Worm (Caenorhabditis elegans) whole organism, early embryonic: ENCODE results near the gene C11G10.1.

Experiments used
- B0310.2 ChIP-seq: sonication (generic microtip); optimal IDR thresholded peaks from 2 replicates; lab custom pipeline; 2016; ENCODE audit warnings: mild to moderate bottlenecking, missing genetic modification characterization, missing compliant biosample characterization
- F13C5.2 ChIP-seq: sonication (generic microtip); optimal IDR thresholded peaks from 2 replicates; lab custom pipeline; 2017; ENCODE audit warnings: mild to moderate bottlenecking, missing genetic modification characterization, inconsistent platforms, missing compliant biosample characterization
- aly-1 ChIP-seq: sonication (generic microtip); optimal IDR thresholded peaks from 2 replicates; lab custom pipeline; 2016; ENCODE audit warnings: missing genetic modification characterization, missing compliant biosample characterization
- ama-1 ChIP-seq: fragments of 150-350 bp; optimal IDR thresholded peaks from 2 replicates; lab custom pipeline; 2014
- ceh-13 ChIP-seq: fragments of 200-800 bp; sonication (Bioruptor generic); optimal IDR thresholded peaks from 2 replicates; lab custom pipeline; 2018; ENCODE audit warnings: mild to moderate bottlenecking, missing genetic modification characterization, missing compliant biosample characterization
- ceh-36 ChIP-seq: sonication (generic microtip); optimal IDR thresholded peaks from 2 replicates; lab custom pipeline; 2016; ENCODE audit warnings: missing genetic modification characterization, inconsistent platforms, missing compliant biosample characterization
- ets-7 ChIP-seq: sonication (generic microtip); optimal IDR thresholded peaks from 2 replicates; lab custom pipeline; 2016; ENCODE audit warnings: missing genotype, missing genetic modification characterization, missing compliant biosample characterization
- flt-1 ChIP-seq: fragments of 200-800 bp; sonication (Bioruptor generic); IDR thresholded peaks from 2 replicates; pipeline ENCODE4 v1.3.6; 2022; ENCODE audit warnings: missing genetic modification characterization, missing compliant biosample characterization
- hmbx-1 ChIP-seq: sonication (generic microtip); optimal IDR thresholded peaks from 2 replicates; lab custom pipeline; 2016; ENCODE audit warnings: mild to moderate bottlenecking, missing genetic modification characterization, missing compliant biosample characterization
- hmg-4 ChIP-seq: fragments of 200-800 bp; sonication (Bioruptor generic); optimal IDR thresholded peaks from 2 replicates; lab custom pipeline; 2018; ENCODE audit warnings: mild to moderate bottlenecking, missing genetic modification characterization, missing compliant biosample characterization
- hnd-1 ChIP-seq: sonication (generic microtip); optimal IDR thresholded peaks from 2 replicates; lab custom pipeline; 2016; ENCODE audit warnings: missing genetic modification characterization, missing compliant biosample characterization
- pes-1 ChIP-seq: fragments of 200-800 bp; sonication (Bioruptor generic); IDR thresholded peaks from 2 replicates; pipeline ENCODE4 v1.3.6; 2022; ENCODE audit warnings: missing genetic modification reagents, missing genetic modification characterization, missing compliant biosample characterization
- scrt-1 ChIP-seq: fragments of 200-800 bp; sonication (Bioruptor generic); IDR thresholded peaks from 2 replicates; pipeline ENCODE4 v1.3.6; 2022; ENCODE audit warnings: missing genetic modification characterization, missing compliant biosample characterization
- sea-1 ChIP-seq: fragments of 200-800 bp; sonication (Bioruptor generic); conservative IDR thresholded peaks from 2 replicates; pipeline ENCODE4 v1.3.6; 2022; ENCODE audit warnings: missing genetic modification characterization, missing compliant biosample characterization
- tbx-11 ChIP-seq: fragments of 200-800 bp; sonication (Bioruptor generic); IDR thresholded peaks from 2 replicates; pipeline ENCODE4 v1.3.6; 2022; ENCODE audit warnings: missing genetic modification characterization, missing compliant biosample characterization
- tbx-37 ChIP-seq: fragments of 200-800 bp; sonication (Bioruptor generic); conservative IDR thresholded peaks from 2 replicates; pipeline ENCODE4 v1.3.6; 2022; ENCODE audit warnings: missing genetic modification reagents, missing genetic modification characterization, missing compliant biosample characterization
- tra-4 ChIP-seq: sonication (generic microtip); optimal IDR thresholded peaks from 2 replicates; lab custom pipeline; 2017; ENCODE audit warnings: missing genetic modification characterization, missing compliant biosample characterization

The C11G10.1 gene

DNA sequence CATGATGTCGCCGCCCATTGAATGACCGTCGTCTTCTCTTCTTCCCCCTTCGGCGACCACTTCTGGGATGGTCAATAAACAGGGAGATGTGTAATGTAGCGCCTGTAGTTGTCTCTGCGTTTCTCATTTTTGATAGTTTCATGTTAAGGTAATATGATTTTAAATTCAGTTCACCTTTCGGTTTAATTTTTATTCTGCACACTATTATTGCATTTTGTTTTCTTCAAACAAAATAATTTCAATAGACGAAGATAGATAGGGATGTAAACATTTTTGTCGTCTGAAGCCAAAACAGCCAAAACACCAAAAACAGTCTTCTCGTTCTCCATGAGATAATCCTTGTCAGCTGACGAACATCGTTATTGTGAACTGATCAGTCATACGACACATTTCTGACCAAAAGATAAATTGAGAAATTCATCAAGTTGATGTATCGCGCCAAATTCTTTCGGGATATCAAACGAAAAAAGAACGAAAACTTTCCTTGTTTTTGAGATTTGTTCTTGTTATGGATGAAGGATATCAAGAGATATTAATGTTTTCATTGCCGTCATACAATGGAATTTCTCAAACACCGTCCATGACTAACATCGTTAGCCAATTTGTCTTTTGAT is at the start of gene C11G10.1:
C11G10.1 (minus strand) TSS at position 51 of the 614 bp plus-strand sequence.
- TF ChIP-seq tra-4 (tag; lab: Kevin White, UChicago) (no peak), aly-1 (tag; lab: Kevin White, UChicago) (no peak), ceh-36 (tag; lab: Kevin White, UChicago) (no peak), scrt-1 (GFP tag; lab: Robert Waterston, UW) (no peak), sea-1 (no peak), B0310.2 (tag; lab: Kevin White, UChicago) (no peak), tbx-37 (GFP tag; lab: Robert Waterston, UW) (no peak), F13C5.2 (tag; lab: Kevin White, UChicago) (no peak), flt-1 (GFP tag; lab: Robert Waterston, UW) (no peak), hnd-1 (tag; lab: Kevin White, UChicago) (no peak), hmbx-1 (no peak), ceh-13 (no peak), tbx-11 (GFP tag; lab: Robert Waterston, UW) (no peak), ama-1 (lab: Kevin White, UChicago) (no peak), hmg-4 (no peak), ets-7 (tag; lab: Kevin White, UChicago) (no peak)

DNA sequence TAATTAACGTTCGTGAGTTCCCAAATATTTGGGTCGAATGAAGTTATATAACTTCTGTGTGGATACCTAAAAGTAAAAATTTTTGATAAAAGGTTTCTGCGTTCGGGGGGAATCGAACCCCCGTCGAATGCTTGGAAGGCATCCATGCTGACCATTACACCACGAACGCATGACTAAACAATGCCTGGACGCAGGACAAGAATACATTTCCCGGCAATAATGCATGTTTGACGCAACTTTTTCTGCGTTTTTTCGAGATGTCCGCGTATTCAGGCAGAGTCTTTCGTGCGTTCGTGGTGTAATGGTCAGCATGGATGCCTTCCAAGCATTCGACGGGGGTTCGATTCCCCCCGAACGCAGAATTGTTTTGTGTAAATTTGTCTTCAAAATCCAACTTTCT is 42.2 kb upstream of the C11G10.1 start:
- TF ChIP-seq tra-4 (tag; lab: Kevin White, UChicago): no peak
- 0 out of 2 replicates have a peak, but pooled peaks have one; percentile 55 for TF ChIP-seq tbx-11 (GFP tag; lab: Robert Waterston, UW)
- no peak for TF ChIP-seq hmbx-1
- TF ChIP-seq tbx-37 (GFP tag; lab: Robert Waterston, UW): 0 out of 2 replicates have a peak, but pooled peaks have one; percentile 43
- no peak for TF ChIP-seq F13C5.2 (tag; lab: Kevin White, UChicago)
- no peak for TF ChIP-seq ama-1 (lab: Kevin White, UChicago)
- TF ChIP-seq scrt-1 (GFP tag; lab: Robert Waterston, UW): no peak; the same call in 1 of the 2 replicates
- TF ChIP-seq pes-1: peak; percentile 70
- peak; percentile 70; the same call in 1 of the 2 replicates for TF ChIP-seq sea-1
- TF ChIP-seq flt-1 (GFP tag; lab: Robert Waterston, UW): peak; percentile 36; the same call in 1 of the 2 replicates

ce11 chrX:15200146-15200545 is 41.6 kb upstream of the C11G10.1 start:
- TF ChIP-seq scrt-1 (GFP tag; lab: Robert Waterston, UW) (no peak), hmg-4 (no peak), ama-1 (lab: Kevin White, UChicago) (no peak), sea-1 (no peak), ets-7 (tag; lab: Kevin White, UChicago) (no peak), F13C5.2 (tag; lab: Kevin White, UChicago) (no peak), B0310.2 (tag; lab: Kevin White, UChicago) (no peak), tbx-37 (GFP tag; lab: Robert Waterston, UW) (no peak)

- no peak for TF ChIP-seq B0310.2 (tag; lab: Kevin White, UChicago)
- no peak for TF ChIP-seq hmg-4
- no peak for TF ChIP-seq hnd-1 (tag; lab: Kevin White, UChicago)
- no peak for TF ChIP-seq ceh-13
- no peak for TF ChIP-seq scrt-1 (GFP tag; lab: Robert Waterston, UW)
- no peak for TF ChIP-seq aly-1 (tag; lab: Kevin White, UChicago)
- no peak for TF ChIP-seq flt-1 (GFP tag; lab: Robert Waterston, UW)
- TF ChIP-seq tra-4 (tag; lab: Kevin White, UChicago): no peak
- no peak for TF ChIP-seq sea-1
- no peak for TF ChIP-seq pes-1
- TF ChIP-seq tbx-37 (GFP tag; lab: Robert Waterston, UW): no peak
- no peak for TF ChIP-seq ama-1 (lab: Kevin White, UChicago)
- no peak for TF ChIP-seq ets-7 (tag; lab: Kevin White, UChicago)
- TF ChIP-seq F13C5.2 (tag; lab: Kevin White, UChicago): no peak
These were observed 40.5 kb upstream of the C11G10.1 start, which contains the start of gene snt-7 for ce11 chrX:15199052-15199451. Gene snt-7 (minus strand): TSS chrX:15199152.

- no peak for TF ChIP-seq pes-1
- TF ChIP-seq hnd-1 (tag; lab: Kevin White, UChicago): no peak
- no peak for TF ChIP-seq flt-1 (GFP tag; lab: Robert Waterston, UW)
- no peak for TF ChIP-seq ceh-36 (tag; lab: Kevin White, UChicago)
- TF ChIP-seq tra-4 (tag; lab: Kevin White, UChicago): no peak
- no peak for TF ChIP-seq ets-7 (tag; lab: Kevin White, UChicago)
- no peak for TF ChIP-seq hmbx-1
These were observed 35.7 kb upstream of the C11G10.1 start, which contains the start of gene phat-6 for ce11 chrX:15194283-15194682. Gene phat-6 (minus strand): TSS chrX:15194383.

- TF ChIP-seq tra-4 (tag; lab: Kevin White, UChicago) (no peak), sea-1 (no peak), hmg-4 (no peak), hmbx-1 (no peak), pes-1 (no peak), scrt-1 (GFP tag; lab: Robert Waterston, UW) (no peak), tbx-37 (GFP tag; lab: Robert Waterston, UW) (no peak), tbx-11 (GFP tag; lab: Robert Waterston, UW) (no peak), ets-7 (tag; lab: Kevin White, UChicago) (no peak), flt-1 (GFP tag; lab: Robert Waterston, UW) (no peak), B0310.2 (tag; lab: Kevin White, UChicago) (no peak), aly-1 (tag; lab: Kevin White, UChicago) (no peak), hnd-1 (tag; lab: Kevin White, UChicago) (no peak), F13C5.2 (tag; lab: Kevin White, UChicago) (no peak), ceh-13 (no peak)
These were observed 32.8 kb upstream of the C11G10.1 start for ce11 chrX:15191370-15191769.

- TF ChIP-seq hnd-1 (tag; lab: Kevin White, UChicago): no peak
- no peak for TF ChIP-seq hmbx-1
- no peak for TF ChIP-seq tbx-11 (GFP tag; lab: Robert Waterston, UW)
- no peak for TF ChIP-seq B0310.2 (tag; lab: Kevin White, UChicago)
- TF ChIP-seq ceh-36 (tag; lab: Kevin White, UChicago): no peak
- no peak for TF ChIP-seq aly-1 (tag; lab: Kevin White, UChicago)
- TF ChIP-seq ets-7 (tag; lab: Kevin White, UChicago): no peak
These were observed 31.3 kb upstream of the C11G10.1 start, which contains the start of gene T10B10.4 for ce11 chrX:15189823-15190222. Gene T10B10.4 (plus strand): TSS chrX:15190123.
